Fruit fly (Drosophila melanogaster): ENCODE measurements around the gene CG42450.

CG42450 gene

DNA sequence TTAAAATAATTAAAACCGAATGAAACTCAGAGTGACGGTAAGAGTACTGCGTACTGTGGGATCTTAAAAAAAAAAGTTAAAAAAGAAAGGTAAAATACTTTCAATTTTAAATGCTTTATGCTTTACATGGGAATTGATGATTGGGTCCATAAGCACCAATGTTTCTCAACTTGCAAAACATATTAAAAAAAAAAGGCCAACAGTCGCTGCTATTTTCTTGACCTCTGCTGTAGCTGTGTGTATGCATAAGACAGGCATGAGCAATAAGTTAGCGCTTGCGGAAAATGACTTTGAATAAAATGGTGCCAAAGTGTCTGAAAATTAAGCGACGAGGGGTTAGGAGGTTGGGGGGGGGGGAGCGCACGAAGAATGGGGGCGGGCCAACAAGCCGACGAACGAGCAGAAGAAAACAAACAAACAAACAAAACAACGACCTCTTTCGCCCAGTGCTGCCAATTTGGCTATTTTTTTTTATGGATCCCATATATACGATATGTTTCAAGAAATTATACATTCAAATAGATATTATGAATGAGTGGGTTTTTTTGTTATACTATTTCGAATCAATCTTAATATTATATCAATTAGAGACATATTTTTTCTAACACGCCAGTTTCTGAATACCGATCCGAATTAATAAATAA is 56.5 kb downstream of the CG42450 start (continued):
- TF ChIP-seq CG5180 (GFP tag; optimal IDR thresholded peaks at IDR 0.05) (peak; percentile 21), en (GFP tag; optimal IDR thresholded peaks at IDR 0.05) (peak; percentile 20), CG3065 (GFP tag; optimal IDR thresholded peaks at IDR 0.05) (no peak), Awh (GFP tag; IDR thresholded peaks at IDR 0.05) (peak; percentile 49; the same call in 1 of the 2 replicates), chinmo (GFP tag; IDR thresholded peaks at IDR 0.05; ENCODE audit: partially characterized antibody) (no peak), peb (GFP tag; IDR thresholded peaks at IDR 0.05) (no peak), inv (GFP tag; IDR thresholded peaks at IDR 0.05; ENCODE audit: partially characterized antibody) (no peak), CG18476 (GFP tag; optimal IDR thresholded peaks at IDR 0.05) (no peak), CG3163 (GFP tag; optimal IDR thresholded peaks at IDR 0.05) (no peak), CG18619 (GFP tag; optimal IDR thresholded peaks at IDR 0.05) (peak; percentile 37), Mrtf (GFP tag; IDR thresholded peaks at IDR 0.05) (no peak), CG4424 (GFP tag; optimal IDR thresholded peaks at IDR 0.05) (peak; percentile 19), CG34224 (GFP tag; IDR thresholded peaks at IDR 0.05; ENCODE audit: partially characterized antibody) (no peak), fd3F (GFP tag; optimal IDR thresholded peaks at IDR 0.05) (peak; percentile 28), CG12236 (GFP tag; optimal IDR thresholded peaks at IDR 0.05) (no peak), CG9727 (GFP tag; optimal IDR thresholded peaks at IDR 0.05) (peak; percentile 58), CG10209 (GFP tag; optimal IDR thresholded peaks at IDR 0.05) (peak; percentile 48), CrebB (tag; optimal IDR thresholded peaks at IDR 0.05) (no peak), CG18011 (GFP tag; optimal IDR thresholded peaks at IDR 0.05) (no peak), sima (GFP tag; optimal IDR thresholded peaks at IDR 0.05) (no peak), HmgD (GFP tag; optimal IDR thresholded peaks at IDR 0.05) (no peak), shn (GFP tag; optimal IDR thresholded peaks at IDR 0.05) (no peak), Optix (GFP tag; IDR thresholded peaks at IDR 0.05) (0 out of 3 replicates have a peak, but pooled peaks have one; percentile 38), zfh1 (GFP tag; IDR thresholded peaks at IDR 0.05) (peak; percentile 49; the same call in 1 of the 3 replicates), Dref (GFP tag; IDR thresholded peaks at IDR 0.05) (no peak), p53 (GFP tag; optimal IDR thresholded peaks at IDR 0.05) (no peak), cg (GFP tag; optimal IDR thresholded peaks at IDR 0.05) (no peak), CG2712 (tag; optimal IDR thresholded peaks at IDR 0.05) (peak; percentile 18), CG33213 (GFP tag; optimal IDR thresholded peaks at IDR 0.05) (no peak), her (GFP tag; optimal IDR thresholded peaks at IDR 0.05) (no peak), unpg (GFP tag; optimal IDR thresholded peaks at IDR 0.05) (no peak), Sry-β (GFP tag; optimal IDR thresholded peaks at IDR 0.05) (peak; percentile 78), Blimp-1 (GFP tag; optimal IDR thresholded peaks at IDR 0.05) (peak; percentile 25), MTF-1 (GFP tag; optimal IDR thresholded peaks at IDR 0.05; ENCODE audit: borderline replicate concordance) (no peak), Doc2 (GFP tag; IDR thresholded peaks at IDR 0.05) (no peak), mam (GFP tag; optimal IDR thresholded peaks at IDR 0.05) (peak; percentile 46), HLHmδ (GFP tag; optimal IDR thresholded peaks at IDR 0.05) (no peak), Fer1 (GFP tag; optimal IDR thresholded peaks at IDR 0.05) (peak; percentile 27), Mes4 (GFP tag; optimal IDR thresholded peaks at IDR 0.05) (peak; percentile 9), pum (GFP tag; optimal IDR thresholded peaks at IDR 0.05) (no peak), scrt (GFP tag; optimal IDR thresholded peaks at IDR 0.05) (no peak), wor (GFP tag; IDR thresholded peaks at IDR 0.05) (no peak), az2 (GFP tag; optimal IDR thresholded peaks at IDR 0.05) (peak; percentile 31), CG10565 (GFP tag; optimal IDR thresholded peaks at IDR 0.05) (no peak), CG1792 (GFP tag; optimal IDR thresholded peaks at IDR 0.05) (peak; percentile 13), CG30403 (GFP tag; optimal IDR thresholded peaks at IDR 0.05) (peak; percentile 46), E2f2 (GFP tag; IDR thresholded peaks at IDR 0.05) (peak; percentile 40; the same call in 1 of the 2 replicates), jumu (GFP tag; optimal IDR thresholded peaks at IDR 0.05) (peak; percentile 12), CG15073 (GFP tag; optimal IDR thresholded peaks at IDR 0.05) (no peak), ase (GFP tag; IDR thresholded peaks at IDR 0.05) (peak; percentile 68; the same call in 2 of the 3 replicates)
